Fruit fly (Drosophila melanogaster) whole organism, prepupa: Measurements from ENCODE around the gene CG14174.

Experiments
- Blimp-1 ChIP-seq: fragments of 200-800 bp; sonication (Bioruptor generic); optimal IDR thresholded peaks from 3 replicates; lab custom pipeline; 2017; ENCODE audit warnings: missing biosample characterization, missing genetic modification characterization, mild to moderate bottlenecking, moderate library complexity, missing genetic modification reagents
- CG11294 ChIP-seq: fragments of 200-800 bp; sonication (Bioruptor generic); IDR thresholded peaks from 2 replicates; pipeline ENCODE4 v1.3.6; 2022; ENCODE audit warnings: missing biosample characterization, missing genetic modification characterization
- CG11762 ChIP-seq: fragments of 200-800 bp; sonication (Bioruptor generic); optimal IDR thresholded peaks from 3 replicates; lab custom pipeline; 2016; ENCODE audit warnings: missing biosample characterization, missing genetic modification characterization; ENCODE audit not compliant: insufficient read depth
- CG11902 ChIP-seq: fragments of 200-800 bp; sonication (Bioruptor generic); optimal IDR thresholded peaks from 3 replicates; lab custom pipeline; 2016; ENCODE audit warnings: missing biosample characterization, missing genetic modification characterization
- CG15336 ChIP-seq: fragments of 200-800 bp; sonication (Bioruptor generic); IDR thresholded peaks from 2 replicates; pipeline ENCODE4 v1.3.6; 2022; ENCODE audit warnings: missing biosample characterization, missing genetic modification characterization
- CG1621 ChIP-seq: fragments of 200-800 bp; sonication (Bioruptor generic); optimal IDR thresholded peaks from 3 replicates; lab custom pipeline; 2018; ENCODE audit warnings: missing biosample characterization, mild to moderate bottlenecking, missing genetic modification characterization
- CG32006 ChIP-seq: fragments of 200-800 bp; sonication (Bioruptor generic); optimal IDR thresholded peaks from 3 replicates; lab custom pipeline; 2017; ENCODE audit warnings: missing biosample characterization, mild to moderate bottlenecking, missing genetic modification characterization
- CG34406 ChIP-seq: fragments of 200-800 bp; sonication (Bioruptor generic); optimal IDR thresholded peaks from 3 replicates; lab custom pipeline; 2016; ENCODE audit warnings: missing biosample characterization, missing genetic modification characterization
- CG3919 ChIP-seq: fragments of 200-800 bp; sonication (Bioruptor generic); optimal IDR thresholded peaks from 3 replicates; lab custom pipeline; 2016; ENCODE audit warnings: missing biosample characterization, missing genetic modification characterization
- CG4318 ChIP-seq: fragments of 200-800 bp; sonication (Bioruptor generic); optimal IDR thresholded peaks from 3 replicates; lab custom pipeline; 2017; ENCODE audit warnings: missing biosample characterization, mild to moderate bottlenecking, missing genetic modification characterization
- CG6163 ChIP-seq: fragments of 200-800 bp; sonication (Bioruptor generic); IDR thresholded peaks from 3 replicates; pipeline ENCODE4 v1.3.6; 2022; ENCODE audit warnings: missing biosample characterization, missing genetic modification characterization
- CG6276 ChIP-seq: fragments of 200-800 bp; sonication (Bioruptor generic); optimal IDR thresholded peaks from 2 replicates; lab custom pipeline; 2017; ENCODE audit warnings: missing biosample characterization, mild to moderate bottlenecking, missing genetic modification characterization
- CG6808 ChIP-seq: fragments of 200-800 bp; sonication (Bioruptor generic); optimal IDR thresholded peaks from 3 replicates; lab custom pipeline; 2017; ENCODE audit warnings: missing biosample characterization, missing genetic modification characterization, mild to moderate bottlenecking, moderate library complexity, missing genetic modification reagents
- CG6854 ChIP-seq: fragments of 200-800 bp; sonication (Bioruptor generic); optimal IDR thresholded peaks from 2 replicates; lab custom pipeline; 2017; ENCODE audit warnings: missing biosample characterization, mild to moderate bottlenecking, missing genetic modification characterization
- CG8119 ChIP-seq: fragments of 200-800 bp; sonication (Bioruptor generic); IDR thresholded peaks from 3 replicates; pipeline ENCODE4 v1.3.6; 2022; ENCODE audit warnings: missing biosample characterization, missing genetic modification characterization
- CG8319 ChIP-seq: fragments of 200-800 bp; sonication (Bioruptor generic); optimal IDR thresholded peaks from 3 replicates; lab custom pipeline; 2016; ENCODE audit warnings: missing biosample characterization, missing genetic modification characterization
- CG8632 ChIP-seq: fragments of 200-800 bp; sonication (Bioruptor generic); optimal IDR thresholded peaks from 3 replicates; lab custom pipeline; 2016; ENCODE audit warnings: missing biosample characterization, missing genetic modification characterization
- CG9139 ChIP-seq: fragments of 200-800 bp; sonication (Bioruptor generic); optimal IDR thresholded peaks from 3 replicates; lab custom pipeline; 2017; ENCODE audit warnings: missing biosample characterization, mild to moderate bottlenecking, missing genetic modification characterization
- Eip78C ChIP-seq: fragments of 200-800 bp; sonication (Bioruptor generic); peaks from one replicate; lab custom pipeline; 2016; ENCODE audit warnings: missing biosample characterization, missing genetic modification characterization
- Eip93F ChIP-seq: fragments of 200-800 bp; sonication (Bioruptor generic); optimal IDR thresholded peaks from 2 replicates; lab custom pipeline; 2016; ENCODE audit warnings: missing biosample characterization, mild to moderate bottlenecking, missing genetic modification characterization
- Ets21C ChIP-seq: fragments of 200-800 bp; sonication (Bioruptor generic); optimal IDR thresholded peaks from 3 replicates; lab custom pipeline; 2016; ENCODE audit warnings: missing biosample characterization, missing genetic modification characterization
- Gug ChIP-seq: fragments of 200-800 bp; sonication (Bioruptor generic); IDR thresholded peaks from 2 replicates; pipeline ENCODE4 v1.3.6; 2022; ENCODE audit warnings: missing biosample characterization, missing genetic modification characterization
- Hr38 ChIP-seq: sonication (Bioruptor generic); optimal IDR thresholded peaks from 2 replicates; lab custom pipeline; 2016; ENCODE audit warnings: missing biosample characterization, missing genetic modification characterization
- Hr39 ChIP-seq: fragments of 200-800 bp; sonication (Bioruptor generic); optimal IDR thresholded peaks from 2 replicates; lab custom pipeline; 2016; ENCODE audit warnings: missing biosample characterization, missing genetic modification characterization
- Hr4 ChIP-seq: fragments of 200-800 bp; sonication (Bioruptor generic); optimal IDR thresholded peaks from 3 replicates; lab custom pipeline; 2016; ENCODE audit warnings: missing biosample characterization, missing genetic modification characterization
- Lpt ChIP-seq: fragments of 200-800 bp; sonication (Bioruptor generic); optimal IDR thresholded peaks from 3 replicates; lab custom pipeline; 2016; ENCODE audit warnings: missing biosample characterization, missing genetic modification characterization
- Met ChIP-seq: fragments of 200-800 bp; sonication (Bioruptor generic); optimal IDR thresholded peaks from 3 replicates; lab custom pipeline; 2016; ENCODE audit warnings: missing biosample characterization, missing genetic modification characterization
- OdsH ChIP-seq: fragments of 200-800 bp; sonication (Bioruptor generic); optimal IDR thresholded peaks from 3 replicates; lab custom pipeline; 2016; ENCODE audit warnings: missing biosample characterization, missing genetic modification characterization
- Sox102F ChIP-seq: fragments of 200-800 bp; sonication (Bioruptor generic); optimal IDR thresholded peaks from 2 replicates; lab custom pipeline; 2016; ENCODE audit warnings: missing biosample characterization, mild to moderate bottlenecking, missing genetic modification characterization
- Sox14 ChIP-seq: fragments of 200-800 bp; sonication (Bioruptor generic); optimal IDR thresholded peaks from 3 replicates; lab custom pipeline; 2016; ENCODE audit warnings: missing biosample characterization, missing genetic modification characterization
- Sox15 ChIP-seq: fragments of 200-800 bp; sonication (Bioruptor generic); optimal IDR thresholded peaks from 3 replicates; lab custom pipeline; 2016; ENCODE audit warnings: missing biosample characterization, missing genetic modification characterization
- cyc ChIP-seq: fragments of 200-800 bp; sonication (Bioruptor generic); optimal IDR thresholded peaks from 3 replicates; lab custom pipeline; 2016; ENCODE audit warnings: missing biosample characterization, missing genetic modification characterization
- dac ChIP-seq: fragments of 200-800 bp; sonication (Bioruptor generic); optimal IDR thresholded peaks from 2 replicates; lab custom pipeline; 2017; ENCODE audit warnings: missing biosample characterization, mild to moderate bottlenecking, missing genetic modification characterization
- eg ChIP-seq: fragments of 200-800 bp; sonication (Bioruptor generic); IDR thresholded peaks from 3 replicates; pipeline ENCODE4 v1.3.6; 2022; ENCODE audit warnings: missing biosample characterization, missing genetic modification characterization
- fd59A ChIP-seq: fragments of 200-800 bp; sonication (Bioruptor generic); optimal IDR thresholded peaks from 2 replicates; lab custom pipeline; 2017; ENCODE audit warnings: missing biosample characterization, mild to moderate bottlenecking, missing genetic modification characterization, missing genetic modification reagents
- fd85E ChIP-seq: fragments of 200-800 bp; sonication (Bioruptor generic); optimal IDR thresholded peaks from 3 replicates; lab custom pipeline; 2016; ENCODE audit warnings: missing biosample characterization, missing genetic modification characterization
- fkh ChIP-seq: fragments of 200-800 bp; sonication (Bioruptor generic); optimal IDR thresholded peaks from 3 replicates; lab custom pipeline; 2017; ENCODE audit warnings: missing biosample characterization, mild to moderate bottlenecking, missing genetic modification characterization, moderate library complexity
- lz ChIP-seq: fragments of 200-800 bp; sonication (Bioruptor generic); optimal IDR thresholded peaks from 3 replicates; lab custom pipeline; 2016; ENCODE audit warnings: missing biosample characterization, missing genetic modification characterization
- net ChIP-seq: fragments of 200-800 bp; sonication (Bioruptor generic); optimal IDR thresholded peaks from 3 replicates; lab custom pipeline; 2016; ENCODE audit warnings: missing biosample characterization, missing genetic modification characterization
- pdm3 ChIP-seq: fragments of 200-800 bp; sonication (Bioruptor generic); optimal IDR thresholded peaks from 3 replicates; lab custom pipeline; 2016; ENCODE audit warnings: missing biosample characterization, missing genetic modification characterization
- salr ChIP-seq, 2 experiments: fragments of 200-800 bp; sonication (Bioruptor generic); optimal IDR thresholded peaks; 3 replicates each; lab custom pipeline; 2016 to 2018; ENCODE audit warnings: missing biosample characterization in 2 of 2, missing genetic modification characterization in 2 of 2, mild to moderate bottlenecking in 1 of 2
- ss ChIP-seq, 2 experiments: fragments of 200-800 bp; sonication (Bioruptor generic); optimal IDR thresholded peaks; 2 replicates in 1 of 2; 3 replicates in 1 of 2; lab custom pipeline; 2017 to 2018; ENCODE audit warnings: mild to moderate bottlenecking in 2 of 2, missing biosample characterization in 2 of 2, missing genetic modification characterization in 2 of 2, moderate library complexity in 1 of 2
- vri ChIP-seq: fragments of 200-800 bp; sonication (Bioruptor generic); optimal IDR thresholded peaks from 3 replicates; lab custom pipeline; 2016; ENCODE audit warnings: missing biosample characterization, mild to moderate bottlenecking, missing genetic modification characterization

CG14174 gene

dm6 chr3L:9745393-9745792 lies 26.3 kb downstream of the CG14174 start (continued):
- peak; percentile 89 for TF ChIP-seq CG32006 (GFP tag; lab: Kevin White, UChicago)
- TF ChIP-seq CG34406 (GFP tag; lab: Kevin White, UChicago), result no peak
- TF ChIP-seq CG4318, result peak; percentile 68
- TF ChIP-seq Met, result no peak
- TF ChIP-seq CG11294 (GFP tag; lab: Robert Waterston, UW), result peak; percentile 63; the same call in 1 of the 2 replicates
- no peak for TF ChIP-seq lz (GFP tag; lab: Kevin White, UChicago)
- TF ChIP-seq Sox15 (GFP tag; lab: Kevin White, UChicago), result no peak
- no peak for TF ChIP-seq CG8632 (GFP tag; lab: Kevin White, UChicago)
- peak; percentile 89 for TF ChIP-seq CG15336 (GFP tag; lab: Robert Waterston, UW)
- no peak for TF ChIP-seq CG11902
- TF ChIP-seq CG6163, result peak; percentile 77
- TF ChIP-seq Eip78C (GFP tag; lab: Kevin White, UChicago), result peak; percentile 70
- no peak for TF ChIP-seq Eip93F
- no peak for TF ChIP-seq ss (GFP tag; optimal IDR thresholded peaks at IDR 0.05; lab: Kevin White, UChicago)
- peak; percentile 27 for TF ChIP-seq net (GFP tag; lab: Kevin White, UChicago)
- TF ChIP-seq CG1621, result no peak

dm6 chr3L:9751625-9752024 lies 32.5 kb downstream of the CG14174 start:
- TF ChIP-seq CG3919 (no peak), CG8319 (GFP tag; lab: Kevin White, UChicago) (no peak), Lpt (GFP tag; lab: Kevin White, UChicago) (no peak), Hr39 (GFP tag; lab: Kevin White, UChicago) (no peak), CG34406 (GFP tag; lab: Kevin White, UChicago) (no peak), Hr38 (GFP tag; lab: Kevin White, UChicago) (no peak), CG1621 (no peak), CG9139 (GFP tag; lab: Kevin White, UChicago) (no peak), CG6276 (GFP tag; lab: Kevin White, UChicago) (no peak), Hr4 (GFP tag; lab: Kevin White, UChicago) (no peak), cyc (GFP tag; lab: Kevin White, UChicago) (no peak), Sox102F (GFP tag; lab: Kevin White, UChicago) (no peak), CG8119 (GFP tag; lab: Robert Waterston, UW) (no peak), CG8632 (GFP tag; lab: Kevin White, UChicago) (no peak), CG4318 (no peak)
- TF ChIP-seq, all 60 proteins: peak for 0

DNA sequence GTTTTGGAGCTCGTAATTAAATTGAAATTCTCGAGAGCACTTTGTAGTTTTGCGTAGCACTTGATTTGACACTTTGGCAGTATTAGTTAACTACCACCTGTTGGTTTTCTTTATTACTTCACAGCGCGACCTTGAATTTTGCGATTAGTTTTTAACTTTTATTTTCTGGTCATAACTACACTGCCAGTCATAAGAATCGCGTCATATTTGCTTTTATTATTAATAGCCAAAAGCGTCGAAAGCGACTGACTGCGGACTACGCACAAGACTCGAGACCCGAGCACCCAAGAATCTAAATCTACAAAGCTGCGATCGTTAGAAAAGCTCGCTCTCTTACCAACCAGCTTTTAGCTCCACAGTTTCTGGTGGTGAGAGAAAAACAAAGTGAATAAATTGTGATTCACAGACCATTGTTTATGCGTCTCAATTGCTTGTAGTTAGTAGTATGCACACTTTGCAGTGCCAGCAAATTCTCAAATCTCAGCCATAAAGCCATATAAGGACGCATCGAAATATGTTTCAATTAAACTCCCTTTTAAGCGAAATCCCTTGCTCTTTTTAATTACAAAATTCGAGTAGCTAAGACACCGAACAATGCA lies 41.1 kb downstream of the CG14174 start, which contains the start of gene CG42268:
TSS of gene CG42268 (minus strand) at position 245 of the 599 bp plus-strand sequence.
- no peak for TF ChIP-seq Blimp-1 (GFP tag; lab: Kevin White, UChicago)
- no peak for TF ChIP-seq Sox14
- no peak for TF ChIP-seq CG8632 (GFP tag; lab: Kevin White, UChicago)
- TF ChIP-seq Eip78C (GFP tag; lab: Kevin White, UChicago), result peak; percentile 17
- peak; percentile 59 for TF ChIP-seq fkh

DNA sequence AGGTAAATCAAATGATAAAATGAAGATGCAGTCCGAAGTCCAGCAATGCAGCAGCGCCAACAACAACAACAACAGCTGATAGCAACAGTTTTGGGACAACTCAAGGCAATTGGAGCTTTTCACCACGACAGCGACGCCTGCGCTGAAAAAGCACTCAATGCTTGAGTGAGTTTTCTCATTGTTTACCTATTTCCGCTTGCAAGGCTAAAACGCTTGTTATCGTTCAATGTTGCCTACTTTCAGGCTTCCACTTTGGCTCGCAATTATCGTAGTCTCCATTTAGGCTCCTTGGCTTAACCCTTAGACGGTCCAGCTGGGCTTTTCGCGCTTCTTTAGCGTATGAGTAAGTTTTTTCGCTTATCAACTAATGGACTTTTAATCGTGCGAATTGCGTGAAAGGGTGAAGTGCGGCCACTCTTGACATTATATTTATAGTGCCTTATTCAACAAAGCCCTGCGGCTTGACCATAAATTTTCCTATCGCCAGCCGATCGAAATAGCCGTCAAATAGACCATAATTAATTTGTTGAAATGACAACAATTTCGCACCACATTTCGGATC lies 43.0 kb downstream of the CG14174 start:
- TF ChIP-seq CG8119 (GFP tag; lab: Robert Waterston, UW) (peak; percentile 42; the same call in 1 of the 3 replicates), dac (no peak), net (GFP tag; lab: Kevin White, UChicago) (peak; percentile 44), Eip78C (GFP tag; lab: Kevin White, UChicago) (peak; percentile 87), CG6808 (no peak), OdsH (GFP tag; lab: Kevin White, UChicago) (no peak), fd85E (GFP tag; lab: Kevin White, UChicago) (no peak), vri (GFP tag; lab: Kevin White, UChicago) (peak; percentile 25), CG6854 (GFP tag; lab: Kevin White, UChicago) (peak; percentile 36), cyc (GFP tag; lab: Kevin White, UChicago) (no peak), Met (no peak), eg (no peak), Gug (GFP tag; lab: Robert Waterston, UW) (no peak), lz (GFP tag; lab: Kevin White, UChicago) (no peak), fd59A (GFP tag; lab: Kevin White, UChicago) (no peak), CG11762 (GFP tag; lab: Kevin White, UChicago) (no peak), Ets21C (no peak), pdm3 (GFP tag; lab: Kevin White, UChicago) (no peak), Hr38 (GFP tag; lab: Kevin White, UChicago) (no peak), salr (GFP tag; optimal IDR thresholded peaks at IDR 0.05; lab: Kevin White, UChicago) (no peak), CG9139 (GFP tag; lab: Kevin White, UChicago) (no peak), CG8632 (GFP tag; lab: Kevin White, UChicago) (no peak), Hr4 (GFP tag; lab: Kevin White, UChicago) (no peak), CG3919 (peak; percentile 48), CG4318 (no peak), Lpt (GFP tag; lab: Kevin White, UChicago) (no peak)
